Fruit fly (Drosophila melanogaster) whole organism, embryonic: ENCODE data around the gene Cpr64Ad.

Experiments used
- Abd-B ChIP-seq: fragments of 200-800 bp; sonication (Bioruptor generic); optimal IDR thresholded peaks from 2 replicates; lab custom pipeline; 2018; ENCODE audit warnings: missing biosample characterization, mild to moderate bottlenecking, missing genetic modification characterization, moderate library complexity
- Adf1 ChIP-seq: fragments of 200-800 bp; sonication (Bioruptor generic); IDR thresholded peaks from 2 replicates; pipeline ENCODE4 v1.3.6; 2022; ENCODE audit warnings: missing biosample characterization, missing genetic modification characterization
- BtbVII ChIP-seq: fragments of 200-800 bp; sonication (Bioruptor generic); optimal IDR thresholded peaks from 3 replicates; lab custom pipeline; 2017; ENCODE audit warnings: missing biosample characterization, mild to moderate bottlenecking, missing genetic modification characterization
- CG10366 ChIP-seq: fragments of 200-800 bp; sonication (Bioruptor generic); IDR thresholded peaks from 2 replicates; pipeline ENCODE4 v1.3.6; 2022; ENCODE audit warnings: missing biosample characterization, missing genetic modification characterization
- CG12391 ChIP-seq: fragments of 200-800 bp; sonication (Bioruptor generic); optimal IDR thresholded peaks from 3 replicates; lab custom pipeline; 2018; ENCODE audit warnings: missing biosample characterization, mild to moderate bottlenecking, missing genetic modification characterization, moderate library complexity
- CG12659 ChIP-seq: fragments of 200-800 bp; sonication (Bioruptor generic); optimal IDR thresholded peaks from 3 replicates; lab custom pipeline; 2017; ENCODE audit warnings: mild to moderate bottlenecking, missing biosample characterization, missing genetic modification reagents, missing genetic modification characterization
- CG13287 ChIP-seq: fragments of 200-800 bp; sonication (Bioruptor generic); IDR thresholded peaks from 2 replicates; pipeline ENCODE4 v1.3.6; 2022; ENCODE audit warnings: missing biosample characterization, missing genetic modification characterization; ENCODE audit not compliant: partially characterized antibody
- CG14441 ChIP-seq: fragments of 200-800 bp; sonication (Bioruptor generic); IDR thresholded peaks from 2 replicates; pipeline ENCODE4 v1.3.6; 2022; ENCODE audit warnings: missing biosample characterization, missing genetic modification characterization
- CG15479 ChIP-seq: fragments of 200-800 bp; sonication (Bioruptor generic); optimal IDR thresholded peaks from 3 replicates; lab custom pipeline; 2019; ENCODE audit warnings: missing biosample characterization, mild to moderate bottlenecking, missing genetic modification characterization, moderate library complexity
- CG17359 ChIP-seq: fragments of 200-800 bp; sonication (Bioruptor generic); optimal IDR thresholded peaks from 3 replicates; lab custom pipeline; 2018; ENCODE audit warnings: missing biosample characterization, mild to moderate bottlenecking, missing genetic modification characterization, moderate library complexity
- CG17361 ChIP-seq: fragments of 200-800 bp; sonication (Bioruptor generic); IDR thresholded peaks from 3 replicates; pipeline ENCODE4 v1.3.6; 2022; ENCODE audit warnings: missing biosample characterization, missing genetic modification characterization
- CG17829 ChIP-seq: fragments of 200-800 bp; optimal IDR thresholded peaks from 2 replicates; lab custom pipeline; 2019; ENCODE audit warnings: missing biosample characterization, mild to moderate bottlenecking, missing genetic modification characterization, moderate library complexity
- CG18262 ChIP-seq: fragments of 200-800 bp; optimal IDR thresholded peaks from 3 replicates; lab custom pipeline; 2019; ENCODE audit warnings: missing biosample characterization, mild to moderate bottlenecking, missing genetic modification characterization, moderate library complexity
- CG18619 ChIP-seq: fragments of 200-800 bp; sonication (Bioruptor generic); optimal IDR thresholded peaks from 3 replicates; lab custom pipeline; 2017; ENCODE audit warnings: missing biosample characterization, mild to moderate bottlenecking, missing genetic modification characterization
- CG18764 ChIP-seq: fragments of 200-800 bp; sonication (Bioruptor generic); optimal IDR thresholded peaks from 3 replicates; lab custom pipeline; 2016; ENCODE audit warnings: missing biosample characterization, missing genetic modification characterization
- CG32532 ChIP-seq: fragments of 200-800 bp; sonication (Bioruptor generic); IDR thresholded peaks from 2 replicates; pipeline ENCODE4 v1.3.6; 2022; ENCODE audit warnings: missing biosample characterization, missing genetic modification characterization
- CG33557 ChIP-seq: fragments of 200-800 bp; sonication (Bioruptor generic); optimal IDR thresholded peaks from 2 replicates; lab custom pipeline; 2019; ENCODE audit warnings: missing biosample characterization, mild to moderate bottlenecking, missing genetic modification characterization, moderate library complexity
- CG7271 ChIP-seq: fragments of 200-800 bp; sonication (Bioruptor generic); optimal IDR thresholded peaks from 2 replicates; lab custom pipeline; 2018; ENCODE audit warnings: missing biosample characterization, mild to moderate bottlenecking, missing genetic modification characterization, moderate library complexity
- CG7928 ChIP-seq: fragments of 200-800 bp; sonication (Bioruptor generic); optimal IDR thresholded peaks from 2 replicates; lab custom pipeline; 2017; ENCODE audit warnings: missing biosample characterization, mild to moderate bottlenecking, missing genetic modification characterization
- CG8765 ChIP-seq: fragments of 200-800 bp; sonication (Bioruptor generic); IDR thresholded peaks from 2 replicates; pipeline ENCODE4 v1.3.6; 2022; ENCODE audit warnings: missing biosample characterization, missing genetic modification characterization
- CG8944 ChIP-seq: fragments of 200-800 bp; sonication (Bioruptor generic); optimal IDR thresholded peaks from 3 replicates; lab custom pipeline; 2016; ENCODE audit warnings: missing biosample characterization, missing genetic modification characterization
- CG9215 ChIP-seq: fragments of 200-800 bp; sonication (Bioruptor generic); IDR thresholded peaks from 2 replicates; pipeline ENCODE4 v1.3.6; 2022; ENCODE audit warnings: missing biosample characterization, missing genetic modification characterization
- CTCF ChIP-seq: fragments of 200-800 bp; sonication (Bioruptor generic); optimal IDR thresholded peaks from 2 replicates; lab custom pipeline; 2017; ENCODE audit warnings: missing biosample characterization, mild to moderate bottlenecking, missing genetic modification characterization, moderate library complexity
- D19A ChIP-seq: fragments of 200-800 bp; optimal IDR thresholded peaks from 3 replicates; lab custom pipeline; 2019; ENCODE audit warnings: missing biosample characterization, mild to moderate bottlenecking, missing genetic modification characterization, moderate library complexity
- Dref ChIP-seq: fragments of 200-800 bp; sonication (Bioruptor generic); IDR thresholded peaks from 2 replicates; pipeline ENCODE4 v1.3.6; 2022; ENCODE audit warnings: missing biosample characterization, missing genetic modification characterization
- Drgx ChIP-seq: fragments of 200-800 bp; sonication (Bioruptor generic); IDR thresholded peaks from 2 replicates; pipeline ENCODE4 v1.3.6; 2022; ENCODE audit warnings: missing biosample characterization, missing genetic modification characterization
- Ets65A ChIP-seq: fragments of 200-800 bp; sonication (Bioruptor generic); peaks from one replicate; lab custom pipeline; 2016; ENCODE audit warnings: missing biosample characterization, missing genetic modification characterization
- Ets97D ChIP-seq: fragments of 200-800 bp; sonication (Bioruptor generic); optimal IDR thresholded peaks from 3 replicates; lab custom pipeline; 2016; ENCODE audit warnings: missing biosample characterization, missing genetic modification characterization
- MTF-1 ChIP-seq: fragments of 200-800 bp; sonication (Bioruptor generic); optimal IDR thresholded peaks from 2 replicates; lab custom pipeline; 2018; ENCODE audit warnings: missing biosample characterization, mild to moderate bottlenecking, missing genetic modification characterization, borderline replicate concordance
- Max ChIP-seq: fragments of 200-800 bp; sonication (Bioruptor generic); optimal IDR thresholded peaks from 2 replicates; lab custom pipeline; 2016; ENCODE audit warnings: missing biosample characterization, mild to moderate bottlenecking, missing genetic modification characterization
- Med ChIP-seq: fragments of 200-800 bp; sonication (Bioruptor generic); peaks from one replicate; lab custom pipeline; 2016; ENCODE audit warnings: missing biosample characterization, missing genetic modification characterization, mild to moderate bottlenecking, inconsistent platforms, moderate library complexity
- Meics ChIP-seq: fragments of 200-800 bp; sonication (Bioruptor generic); optimal IDR thresholded peaks from 2 replicates; lab custom pipeline; 2017; ENCODE audit warnings: missing biosample characterization, mild to moderate bottlenecking, missing genetic modification characterization
- Nf-YA ChIP-seq: fragments of 200-800 bp; sonication (Bioruptor generic); IDR thresholded peaks from 2 replicates; pipeline ENCODE4 v1.3.6; 2022; ENCODE audit warnings: missing biosample characterization, missing genetic modification characterization
- Sin3A ChIP-seq: fragments of >200 bp; optimal IDR thresholded peaks from 2 replicates; lab custom pipeline; 2018
- Stat92E ChIP-seq, 3 experiments: fragments of >200 bp in 2 of 3; fragments of 200-800 bp in 1 of 3; sonication (Bioruptor generic) in 1 of 3; optimal IDR thresholded peaks; 2 replicates each; lab custom pipeline; 2017 to 2019; ENCODE audit warnings: missing biosample characterization in 3 of 3, missing genetic modification characterization in 3 of 3, mild to moderate bottlenecking in 1 of 3, moderate library complexity in 1 of 3
- Xrp1 ChIP-seq: fragments of 200-800 bp; sonication (Bioruptor generic); IDR thresholded peaks from 2 replicates; pipeline ENCODE4 v1.3.6; 2022; ENCODE audit warnings: missing biosample characterization, missing genetic modification characterization
- bbx ChIP-seq: fragments of 200-800 bp; sonication (Bioruptor generic); IDR thresholded peaks from 2 replicates; pipeline ENCODE4 v1.3.6; 2022; ENCODE audit warnings: missing biosample characterization, missing genetic modification characterization; ENCODE audit not compliant: partially characterized antibody
- esg ChIP-seq: fragments of 200-800 bp; sonication (Bioruptor generic); conservative IDR thresholded peaks from 2 replicates; pipeline ENCODE4 v1.3.6; 2022; ENCODE audit warnings: missing biosample characterization, missing genetic modification characterization
- gfzf ChIP-seq: fragments of 200-800 bp; sonication (Bioruptor generic); optimal IDR thresholded peaks from 2 replicates; lab custom pipeline; 2016; ENCODE audit warnings: missing biosample characterization, mild to moderate bottlenecking, missing genetic modification characterization, moderate library complexity
- her ChIP-seq: fragments of 200-800 bp; sonication (Bioruptor generic); optimal IDR thresholded peaks from 2 replicates; lab custom pipeline; 2016; ENCODE audit warnings: missing biosample characterization, missing genetic modification characterization
- insv ChIP-seq, 2 experiments: fragments of 200-800 bp; sonication (Bioruptor generic); optimal IDR thresholded peaks; 3 replicates each; lab custom pipeline; 2016 to 2018; ENCODE audit warnings: missing biosample characterization in 2 of 2, missing genetic modification characterization in 2 of 2
- ken ChIP-seq: fragments of 200-800 bp; sonication (Bioruptor generic); IDR thresholded peaks from 3 replicates; pipeline ENCODE4 v1.3.6; 2022; ENCODE audit warnings: missing biosample characterization, missing genetic modification characterization
- lilli ChIP-seq: fragments of 200-800 bp; sonication (Bioruptor generic); optimal IDR thresholded peaks from 3 replicates; lab custom pipeline; 2016; ENCODE audit warnings: missing biosample characterization, missing genetic modification characterization
- nmo ChIP-seq: fragments of 200-800 bp; sonication (Bioruptor generic); optimal IDR thresholded peaks from 2 replicates; lab custom pipeline; 2018; ENCODE audit warnings: missing biosample characterization, mild to moderate bottlenecking, missing genetic modification characterization, moderate library complexity
- phol ChIP-seq: fragments of 200-800 bp; sonication (Bioruptor generic); optimal IDR thresholded peaks from 3 replicates; lab custom pipeline; 2018; ENCODE audit warnings: missing biosample characterization, mild to moderate bottlenecking, missing genetic modification characterization, moderate library complexity
- scrt ChIP-seq: fragments of 200-800 bp; sonication (Bioruptor generic); optimal IDR thresholded peaks from 2 replicates; lab custom pipeline; 2018; ENCODE audit warnings: missing biosample characterization, mild to moderate bottlenecking, missing genetic modification characterization, moderate library complexity
- sna ChIP-seq: fragments of 200-800 bp; sonication (Bioruptor generic); IDR thresholded peaks from 2 replicates; pipeline ENCODE4 v1.3.6; 2022; ENCODE audit warnings: missing biosample characterization, missing genetic modification characterization; ENCODE audit not compliant: partially characterized antibody
- vfl ChIP-seq: fragments of 200-800 bp; sonication (Bioruptor generic); optimal IDR thresholded peaks from 2 replicates; lab custom pipeline; 2016; ENCODE audit warnings: missing biosample characterization, missing genetic modification characterization
- zfh1 ChIP-seq: fragments of 200-800 bp; sonication (Bioruptor generic); IDR thresholded peaks from 3 replicates; pipeline ENCODE4 v1.3.6; 2022; ENCODE audit warnings: missing biosample characterization, missing genetic modification characterization

Gene Cpr64Ad

dm6 chr3L:4169957-4170651 is 45.1 kb upstream of the Cpr64Ad start, which contains the start of gene Ero1L (continued):
- TF ChIP-seq CG13287 (GFP tag; lab: Robert Waterston, UW) (peak; percentile 50; the same call in 1 of the 2 replicates), CG14441 (GFP tag; lab: Robert Waterston, UW) (0 out of 2 replicates have a peak, but pooled peaks have one; percentile 31), Meics (GFP tag; lab: Kevin White, UChicago) (peak; percentile 52), Nf-YA (GFP tag; lab: Robert Waterston, UW) (0 out of 2 replicates have a peak, but pooled peaks have one; percentile 8), Dref (peak; percentile 29; the same call in 1 of the 2 replicates), MTF-1 (GFP tag; lab: Kevin White, UChicago) (no peak), Max (GFP tag; lab: Kevin White, UChicago) (peak; percentile 39), phol (peak; percentile 85), esg (peak; percentile 73), gfzf (GFP tag; lab: Kevin White, UChicago) (peak; percentile 87), CG7928 (GFP tag; lab: Kevin White, UChicago) (peak; percentile 98), CG8765 (GFP tag; lab: Robert Waterston, UW) (no peak), scrt (peak; percentile 15), Abd-B (GFP tag; lab: Kevin White, UChicago) (peak; percentile 51), D19A (tag; lab: Kevin White, UChicago) (peak; percentile 42), Ets65A (GFP tag; lab: Kevin White, UChicago) (peak; percentile 30), CG9215 (GFP tag; lab: Robert Waterston, UW) (no peak; the same call in 1 of the 2 replicates), CG18764 (no peak), CG15479 (GFP tag; lab: Kevin White, UChicago) (no peak), CG7271 (tag; lab: Kevin White, UChicago) (peak; percentile 33), CG17359 (tag; lab: Kevin White, UChicago) (peak; percentile 29), CTCF (GFP tag; lab: Kevin White, UChicago) (peak; percentile 14), CG33557 (no peak), ken (GFP tag; lab: Robert Waterston, UW) (no peak), her (peak; percentile 27), Med (GFP tag; lab: Kevin White, UChicago) (peak; percentile 64), sna (GFP tag; lab: Robert Waterston, UW) (no peak), Stat92E (GFP tag; optimal IDR thresholded peaks at IDR 0.05; lab: Kevin White, UChicago) (peak in 1 of 3 experiments; percentile 24), CG18619 (GFP tag; lab: Kevin White, UChicago) (peak; percentile 13), Ets97D (peak; percentile 29), CG17829 (tag; lab: Kevin White, UChicago) (peak; percentile 52), BtbVII (GFP tag; lab: Kevin White, UChicago) (no peak), CG32532 (GFP tag; lab: Robert Waterston, UW) (peak; percentile 23; the same call in 1 of the 2 replicates), zfh1 (no peak; the same call in 2 of the 3 replicates), CG8944 (peak; percentile 12), lilli (peak; percentile 34), Xrp1 (GFP tag; lab: Robert Waterston, UW) (peak; percentile 27; the same call in 1 of the 2 replicates), nmo (GFP tag; lab: Kevin White, UChicago) (peak; percentile 53), CG12659 (GFP tag; lab: Kevin White, UChicago) (peak; percentile 67), vfl (GFP tag; lab: Kevin White, UChicago) (no peak), Drgx (peak; percentile 22; the same call in 1 of the 2 replicates), Sin3A (peak; percentile 41), CG12391 (tag; lab: Kevin White, UChicago) (peak; percentile 55), CG10366 (GFP tag; lab: Robert Waterston, UW) (no peak), insv (GFP tag; optimal IDR thresholded peaks at IDR 0.05; lab: Kevin White, UChicago) (no peak), CG18262 (tag; lab: Kevin White, UChicago) (peak; percentile 55), Adf1 (GFP tag; lab: Robert Waterston, UW) (peak; percentile 43; the same call in 1 of the 2 replicates), bbx (GFP tag; lab: Robert Waterston, UW) (peak; percentile 50), CG17361 (GFP tag; lab: Robert Waterston, UW) (peak; percentile 68; the same call in 2 of the 3 replicates)
